Fruit fly (Drosophila melanogaster): ENCODE data around the gene RhoGEF64C.

DNA sequence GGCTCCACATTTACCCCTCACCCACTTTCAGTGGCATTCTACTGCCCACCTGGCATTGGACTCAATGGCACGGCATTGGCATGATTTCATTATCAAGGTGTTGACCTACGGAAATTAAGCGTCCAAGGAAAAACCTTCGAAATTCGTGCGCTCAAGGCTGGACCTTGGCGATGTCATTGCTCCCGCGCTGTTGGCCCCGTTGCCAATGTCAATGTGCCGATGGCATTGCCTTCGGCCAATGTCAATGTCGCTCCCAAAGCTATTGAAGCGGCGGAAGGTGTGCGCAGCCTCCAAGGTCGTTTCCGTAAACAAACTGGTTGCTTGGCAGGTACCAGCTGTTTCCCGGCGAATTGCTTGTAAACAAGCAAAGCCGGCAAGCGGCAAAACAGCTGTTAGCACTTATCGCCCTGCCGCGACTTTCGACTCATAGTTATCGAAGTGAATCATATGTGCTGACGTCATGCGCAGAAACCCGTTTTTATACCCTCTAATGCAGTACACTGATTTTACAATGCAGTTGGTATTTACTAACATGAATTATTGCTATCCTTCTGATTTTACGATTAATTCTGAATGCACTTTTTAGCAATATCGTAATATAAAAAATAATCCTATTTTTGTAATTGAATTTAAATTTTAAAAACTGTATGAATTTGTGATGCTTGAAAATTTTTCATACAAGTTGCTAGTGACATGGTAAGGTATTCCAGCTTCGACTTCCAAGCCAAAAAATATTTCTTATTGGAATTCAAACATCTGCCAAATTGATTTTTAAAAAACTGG, 132.0 kb downstream of the RhoGEF64C start:
- TF ChIP-seq CG13204 (GFP tag; optimal IDR thresholded peaks at IDR 0.05): no peak
- TF ChIP-seq rn (GFP tag; IDR thresholded peaks at IDR 0.05): peak; percentile 92
- TF ChIP-seq CG14655 (GFP tag; optimal IDR thresholded peaks at IDR 0.05): peak; percentile 94
- peak; percentile 90 for TF ChIP-seq CG12605 (GFP tag; IDR thresholded peaks at IDR 0.05)
- TF ChIP-seq EcR (GFP tag; optimal IDR thresholded peaks at IDR 0.05): peak; percentile 96
- TF ChIP-seq D1 (tag; optimal IDR thresholded peaks at IDR 0.05): no peak
- TF ChIP-seq CG8159 (tag; optimal IDR thresholded peaks at IDR 0.05): peak; percentile 94
